Worm (Caenorhabditis elegans) whole organism, L3 larva: ENCODE data around the gene srx-82.

Experiments used
- R02D3.7 ChIP-seq: fragments of 150-350 bp; optimal IDR thresholded peaks from 2 replicates; lab custom pipeline; 2014; ENCODE audit warnings: missing biosample characterization, missing genetic modification characterization
- ZK546.5 ChIP-seq: sonication (generic microtip); optimal IDR thresholded peaks from 2 replicates; lab custom pipeline; 2017; ENCODE audit warnings: missing biosample characterization, missing genetic modification characterization
- ama-1 ChIP-seq: fragments of 150-350 bp; optimal IDR thresholded peaks from 2 replicates; lab custom pipeline; 2018
- ceh-16 ChIP-seq: sonication (generic microtip); optimal IDR thresholded peaks from 2 replicates; lab custom pipeline; 2017; ENCODE audit warnings: missing biosample characterization, missing genetic modification characterization
- ceh-28 ChIP-seq: fragments of 150-350 bp; optimal IDR thresholded peaks from 2 replicates; lab custom pipeline; 2014; ENCODE audit warnings: missing biosample characterization, missing genetic modification reagents, missing genetic modification characterization
- ceh-82 ChIP-seq: fragments of 150-350 bp; optimal IDR thresholded peaks from 2 replicates; lab custom pipeline; 2014; ENCODE audit warnings: missing biosample characterization, missing genetic modification characterization
- ceh-9 ChIP-seq: sonication (generic microtip); optimal IDR thresholded peaks from 2 replicates; lab custom pipeline; 2018; ENCODE audit warnings: missing biosample characterization, missing genetic modification characterization
- daf-12 ChIP-seq: fragments of 150-350 bp; optimal IDR thresholded peaks from 2 replicates; lab custom pipeline; 2014; ENCODE audit warnings: missing biosample characterization, missing genetic modification reagents, missing genetic modification characterization
- egl-27 ChIP-seq: sonication (generic microtip); optimal IDR thresholded peaks from 4 replicates; lab custom pipeline; 2017; ENCODE audit warnings: missing biosample characterization, missing genetic modification reagents, missing genetic modification characterization
- egl-5 ChIP-seq: fragments of 150-350 bp; optimal IDR thresholded peaks from 2 replicates; lab custom pipeline; 2017; ENCODE audit warnings: missing biosample characterization, missing genetic modification reagents, missing genetic modification characterization, inconsistent platforms
- elt-2 ChIP-seq: sonication (generic microtip); optimal IDR thresholded peaks from 2 replicates; lab custom pipeline; 2016; ENCODE audit warnings: missing genetic modification reagents, mild to moderate bottlenecking, missing genetic modification characterization, missing compliant biosample characterization
- elt-3 ChIP-seq, 3 experiments: fragments of 150-350 bp in 1 of 3; sonication (generic microtip) in 2 of 3; optimal IDR thresholded peaks; 2 replicates in 2 of 3; 4 replicates in 1 of 3; lab custom pipeline; 2014 to 2017; ENCODE audit warnings: missing biosample characterization in 3 of 3, missing genetic modification characterization in 3 of 3
- fkh-10 ChIP-seq: sonication (generic microtip); optimal IDR thresholded peaks from 2 replicates; lab custom pipeline; 2017; ENCODE audit warnings: missing biosample characterization, missing genetic modification reagents, missing genetic modification characterization
- fkh-2 ChIP-seq: fragments of 150-350 bp; optimal IDR thresholded peaks from 2 replicates; lab custom pipeline; 2014; ENCODE audit warnings: missing biosample characterization, missing genetic modification reagents, missing genetic modification characterization
- fos-1 ChIP-seq: fragments of 150-350 bp; optimal IDR thresholded peaks from 2 replicates; lab custom pipeline; 2014; ENCODE audit warnings: missing biosample characterization, missing genetic modification characterization
- jun-1 ChIP-seq: fragments of 150-350 bp; optimal IDR thresholded peaks from 2 replicates; lab custom pipeline; 2014; ENCODE audit warnings: missing biosample characterization, missing genetic modification reagents, missing genetic modification characterization
- lin-15B ChIP-seq: fragments of 150-350 bp; optimal IDR thresholded peaks from 2 replicates; lab custom pipeline; 2014; ENCODE audit warnings: missing biosample characterization, missing genetic modification characterization
- lin-39 ChIP-seq: fragments of 150-350 bp; optimal IDR thresholded peaks from 2 replicates; lab custom pipeline; 2018; ENCODE audit warnings: missing biosample characterization, missing genetic modification reagents, missing genetic modification characterization
- lsy-12 ChIP-seq: sonication (generic microtip); optimal IDR thresholded peaks from 2 replicates; lab custom pipeline; 2016; ENCODE audit warnings: mild to moderate bottlenecking, missing genetic modification characterization, missing compliant biosample characterization
- nfya-1 ChIP-seq: sonication (generic microtip); optimal IDR thresholded peaks from 2 replicates; lab custom pipeline; 2017; ENCODE audit warnings: missing genetic modification characterization, mild to moderate bottlenecking, missing compliant biosample characterization, antibody characterized with exemption, moderate library complexity; ENCODE audit not compliant: insufficient read depth
- nhr-11 ChIP-seq: fragments of 150-350 bp; optimal IDR thresholded peaks from 2 replicates; lab custom pipeline; 2014; ENCODE audit warnings: missing biosample characterization, missing genetic modification characterization
- nhr-23 ChIP-seq: fragments of 150-350 bp; optimal IDR thresholded peaks from 2 replicates; lab custom pipeline; 2014; ENCODE audit warnings: missing biosample characterization, missing genetic modification reagents, missing genetic modification characterization
- nhr-237 ChIP-seq: fragments of 150-350 bp; optimal IDR thresholded peaks from 2 replicates; lab custom pipeline; 2014; ENCODE audit warnings: missing biosample characterization, missing genetic modification characterization
- nhr-25 ChIP-seq: sonication (generic microtip); optimal IDR thresholded peaks from 2 replicates; lab custom pipeline; 2017; ENCODE audit warnings: missing biosample characterization, missing genetic modification characterization
- nhr-28 ChIP-seq: fragments of 150-350 bp; optimal IDR thresholded peaks from 2 replicates; lab custom pipeline; 2014; ENCODE audit warnings: missing biosample characterization, missing genetic modification characterization
- nhr-43 ChIP-seq: sonication (generic microtip); optimal IDR thresholded peaks from 2 replicates; lab custom pipeline; 2016; ENCODE audit warnings: mild to moderate bottlenecking, missing genetic modification characterization, missing compliant biosample characterization; ENCODE audit not compliant: poor library complexity, severe bottlenecking
- nhr-67 ChIP-seq: fragments of 150-350 bp; optimal IDR thresholded peaks from 2 replicates; lab custom pipeline; 2014; ENCODE audit warnings: missing biosample characterization, missing genetic modification characterization
- nhr-76 ChIP-seq: fragments of 150-350 bp; sonication (generic microtip); optimal IDR thresholded peaks from 5 replicates; lab custom pipeline; 2014; ENCODE audit warnings: missing biosample characterization, missing genetic modification characterization
- nhr-77 ChIP-seq: fragments of 150-350 bp; optimal IDR thresholded peaks from 2 replicates; lab custom pipeline; 2014; ENCODE audit warnings: missing biosample characterization, missing genetic modification characterization
- pha-4 ChIP-seq: fragments of 150-350 bp; optimal IDR thresholded peaks from 2 replicates; lab custom pipeline; 2014; ENCODE audit warnings: missing biosample characterization, missing genetic modification reagents, missing genetic modification characterization
- pqm-1 ChIP-seq: fragments of 150-350 bp; optimal IDR thresholded peaks from 2 replicates; lab custom pipeline; 2017; ENCODE audit warnings: missing biosample characterization, missing genetic modification characterization, inconsistent platforms
- sea-2 ChIP-seq: fragments of 150-350 bp; sonication (generic microtip); optimal IDR thresholded peaks from 4 replicates; lab custom pipeline; 2014; ENCODE audit warnings: missing biosample characterization, missing genetic modification reagents, missing genetic modification characterization
- snpc-4 ChIP-seq: fragments of 150-350 bp; optimal IDR thresholded peaks from 2 replicates; lab custom pipeline; 2014; ENCODE audit warnings: missing biosample characterization, missing genetic modification characterization
- tbx-2 ChIP-seq: sonication (generic microtip); optimal IDR thresholded peaks from 2 replicates; lab custom pipeline; 2016; ENCODE audit warnings: mild to moderate bottlenecking, missing genetic modification characterization, missing compliant biosample characterization
- unc-39 ChIP-seq: sonication (generic microtip); optimal IDR thresholded peaks from 4 replicates; lab custom pipeline; 2017; ENCODE audit warnings: missing biosample characterization, missing genetic modification characterization
- unc-62 ChIP-seq: fragments of 150-350 bp; sonication (generic microtip); optimal IDR thresholded peaks from 4 replicates; lab custom pipeline; 2014; ENCODE audit warnings: missing biosample characterization, missing genetic modification reagents, missing genetic modification characterization
- zag-1 ChIP-seq: fragments of 150-350 bp; optimal IDR thresholded peaks from 2 replicates; lab custom pipeline; 2014; ENCODE audit warnings: missing biosample characterization, missing genetic modification characterization
- ztf-11 ChIP-seq: fragments of 150-350 bp; optimal IDR thresholded peaks from 2 replicates; lab custom pipeline; 2014; ENCODE audit warnings: missing biosample characterization, missing genetic modification characterization
- ztf-4 ChIP-seq: fragments of 150-350 bp; optimal IDR thresholded peaks from 2 replicates; lab custom pipeline; 2014; ENCODE audit warnings: missing biosample characterization, missing genetic modification characterization

srx-82 gene

DNA sequence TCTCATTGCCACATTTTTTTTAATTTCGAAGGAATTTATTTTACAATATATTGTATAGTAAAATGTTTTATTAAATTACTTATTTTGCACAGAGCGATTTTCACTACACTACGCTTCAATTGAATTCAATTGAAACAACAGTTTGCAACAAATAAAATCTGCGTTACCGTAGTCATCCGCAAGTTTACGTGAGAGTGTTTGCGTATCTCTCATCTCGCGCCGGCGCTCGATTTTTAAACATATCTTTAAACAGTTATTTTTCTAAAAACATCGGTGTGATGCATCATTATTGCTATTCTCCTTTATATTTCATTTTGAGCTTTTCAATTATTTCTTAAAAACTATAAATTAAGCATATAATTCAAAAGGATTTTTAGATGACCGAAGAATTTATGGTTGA is 35.3 kb upstream of the srx-82 start, which contains the start of gene duo-1:
TSS of gene duo-1 (plus strand) at position 371 of the 400 bp plus-strand sequence.
- no peak for TF ChIP-seq unc-62 (GFP tag; lab: Kevin White, UChicago)

DNA sequence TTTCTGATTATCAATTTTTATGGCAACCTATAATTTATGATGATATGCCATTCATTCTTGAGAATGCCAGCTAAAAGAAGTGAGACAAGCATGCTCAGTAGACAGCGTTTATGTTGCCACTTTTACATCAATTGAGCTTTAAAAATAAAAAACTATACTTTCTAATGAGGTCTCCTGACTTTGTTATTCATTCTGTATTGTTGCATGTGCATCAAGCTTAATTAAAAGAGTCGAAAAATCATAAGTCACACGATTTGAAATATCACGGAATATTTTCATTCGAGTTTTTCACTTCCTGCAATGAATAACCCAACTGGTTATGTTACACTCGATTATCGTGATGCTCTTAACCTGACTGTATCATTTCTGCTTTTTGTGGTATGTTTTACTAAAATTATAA is 26.9 kb upstream of the srx-82 start, which contains the start of gene srx-86:
TSS of gene srx-86 (plus strand) at position 301 of the 400 bp plus-strand sequence.
- TF ChIP-seq sea-2 (GFP tag; lab: Kevin White, UChicago) (no peak), R02D3.7 (tag; lab: Kevin White, UChicago) (no peak), nhr-237 (tag; lab: Kevin White, UChicago) (no peak), lsy-12 (tag; lab: Kevin White, UChicago) (no peak), nhr-28 (no peak), elt-3 (tag; optimal IDR thresholded peaks at IDR 0.05; lab: Kevin White, UChicago) (no peak), nhr-77 (tag; lab: Kevin White, UChicago) (no peak), ZK546.5 (tag; lab: Kevin White, UChicago) (no peak), egl-27 (tag; lab: Kevin White, UChicago) (no peak), fkh-2 (no peak), nhr-67 (tag; lab: Kevin White, UChicago) (no peak), snpc-4 (tag; lab: Kevin White, UChicago) (no peak), jun-1 (tag; lab: Kevin White, UChicago) (no peak), ztf-4 (tag; lab: Kevin White, UChicago) (no peak), nfya-1 (tag; lab: Kevin White, UChicago) (no peak)

DNA sequence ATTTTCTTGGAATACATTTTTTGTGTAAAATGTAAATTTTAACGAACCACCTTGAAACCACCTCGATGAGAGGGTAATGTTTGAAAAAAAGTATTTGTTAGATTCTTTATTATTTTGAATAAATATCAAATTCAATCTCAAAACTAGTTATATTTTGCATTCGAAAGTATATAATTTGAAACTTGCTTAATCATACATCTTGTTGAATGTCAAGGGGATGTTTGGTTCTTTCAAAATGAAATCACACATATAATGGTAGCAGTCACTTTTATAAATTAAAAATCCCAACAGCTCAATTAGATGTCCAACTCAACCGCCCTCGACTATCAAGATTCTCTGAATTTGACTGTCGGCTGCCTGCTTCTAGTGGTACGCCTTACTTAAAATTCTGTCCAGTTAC is 25.0 kb upstream of the srx-82 start, which contains the start of gene srx-87:
TSS of gene srx-87 (plus strand) at position 301 of the 400 bp plus-strand sequence.
- no peak for TF ChIP-seq snpc-4 (tag; lab: Kevin White, UChicago)
- TF ChIP-seq nhr-28 = no peak
- TF ChIP-seq lsy-12 (tag; lab: Kevin White, UChicago) = no peak
- no peak for TF ChIP-seq zag-1 (tag; lab: Kevin White, UChicago)
- no peak for TF ChIP-seq ceh-82 (tag; lab: Kevin White, UChicago)
- TF ChIP-seq ztf-11 (tag; lab: Kevin White, UChicago) = no peak
- no peak for TF ChIP-seq nhr-67 (tag; lab: Kevin White, UChicago)
- TF ChIP-seq lin-39 (tag; lab: Kevin White, UChicago) = no peak
- TF ChIP-seq pha-4 (tag; lab: Kevin White, UChicago) = no peak
- TF ChIP-seq fos-1 (tag; lab: Kevin White, UChicago) = no peak
- TF ChIP-seq egl-5 (tag; lab: Kevin White, UChicago) = no peak

DNA sequence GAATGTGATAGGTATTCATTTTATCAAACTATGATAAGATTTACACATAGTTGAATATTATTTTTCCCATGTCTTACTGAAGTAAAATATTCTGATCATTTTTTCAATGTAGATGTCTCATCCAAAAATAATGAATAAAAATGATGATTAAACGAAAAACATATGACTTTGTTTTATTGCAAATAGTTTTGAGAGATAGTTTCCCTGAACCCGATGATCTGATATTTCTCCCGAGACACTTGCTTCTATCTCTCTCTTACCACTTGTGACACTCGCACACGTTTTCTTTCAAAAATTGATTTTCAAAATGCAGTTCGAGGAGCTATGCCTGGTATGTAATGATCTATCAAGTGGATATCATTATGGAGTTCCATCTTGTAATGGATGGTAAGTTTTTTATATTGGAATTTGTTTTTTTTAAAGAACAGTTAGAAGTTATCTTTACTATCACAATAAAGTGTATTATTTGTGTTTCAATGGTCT is 19.3 kb upstream of the srx-82 start, which contains the start of the genes nhr-101 and pms-2:
TSS of gene nhr-101 (plus strand) at position 308 of the 483 bp plus-strand sequence.
TSS of gene pms-2 (minus strand) at position 433 of the 483 bp plus-strand sequence.
- TF ChIP-seq egl-27 (tag; lab: Kevin White, UChicago) (no peak), elt-2 (tag; lab: Kevin White, UChicago) (peak; percentile 19), pqm-1 (tag; lab: Kevin White, UChicago) (peak; percentile 11)

DNA sequence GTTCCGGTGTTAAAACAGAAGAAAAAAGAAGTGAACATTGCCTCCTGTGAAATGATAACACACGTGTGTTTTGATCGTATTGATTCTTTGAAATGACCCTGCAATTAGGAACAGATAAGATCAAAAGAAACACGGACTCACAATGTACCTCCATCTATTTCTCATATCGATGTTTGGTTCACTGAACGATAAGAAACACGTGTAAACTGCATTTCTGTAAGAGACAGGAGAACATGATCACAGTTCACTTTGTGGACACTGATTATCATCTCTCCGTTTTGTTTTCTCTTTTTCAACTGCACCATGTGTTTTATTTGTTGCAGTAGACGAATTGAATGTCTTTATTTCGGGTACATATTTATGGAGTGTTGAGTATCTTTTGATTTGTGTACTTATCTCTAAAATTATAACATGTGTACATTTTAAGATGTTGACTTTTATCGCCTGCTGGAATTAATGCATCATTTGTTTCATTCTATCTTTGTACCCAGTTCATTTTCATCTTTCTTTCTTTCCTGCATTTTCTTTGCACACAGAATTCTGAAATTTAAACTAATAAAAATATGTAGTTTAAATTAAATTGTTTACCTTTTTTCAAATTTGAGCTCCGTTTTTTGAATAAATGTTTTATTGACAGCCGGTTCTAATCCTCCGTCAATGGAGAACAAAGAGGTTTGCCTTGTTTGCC is 16.6 kb upstream of the srx-82 start, which contains the start of the genes H12C20.7 and nhr-68:
TSS of gene H12C20.7 (minus strand) at position 188 of the 688 bp plus-strand sequence.
TSS of gene nhr-68 (plus strand) at position 638 of the 688 bp plus-strand sequence.
- TF ChIP-seq ztf-11 (tag; lab: Kevin White, UChicago) (no peak), snpc-4 (tag; lab: Kevin White, UChicago) (no peak), egl-5 (tag; lab: Kevin White, UChicago) (no peak), ZK546.5 (tag; lab: Kevin White, UChicago) (no peak), nhr-77 (tag; lab: Kevin White, UChicago) (peak; percentile 31), unc-62 (GFP tag; lab: Kevin White, UChicago) (peak; percentile 22), nhr-67 (tag; lab: Kevin White, UChicago) (no peak), tbx-2 (tag; lab: Kevin White, UChicago) (peak; percentile 87), nhr-76 (tag; lab: Kevin White, UChicago) (peak; percentile 9), lin-15B (tag; lab: Kevin White, UChicago) (peak; percentile 23), fos-1 (tag; lab: Kevin White, UChicago) (peak; percentile 60), ceh-9 (no peak), lsy-12 (tag; lab: Kevin White, UChicago) (peak; percentile 95), elt-3 (tag; optimal IDR thresholded peaks at IDR 0.05; lab: Kevin White, UChicago) (peak in 2 of 3 experiments; percentile 75 to 77), nhr-25 (tag; lab: Kevin White, UChicago) (peak; percentile 94), nhr-11 (tag; lab: Kevin White, UChicago) (no peak), ceh-82 (tag; lab: Kevin White, UChicago) (no peak), ztf-4 (tag; lab: Kevin White, UChicago) (peak; percentile 52), nfya-1 (tag; lab: Kevin White, UChicago) (peak; percentile 65), unc-39 (no peak), pqm-1 (tag; lab: Kevin White, UChicago) (peak; percentile 99), pha-4 (tag; lab: Kevin White, UChicago) (peak; percentile 95), daf-12 (tag; lab: Kevin White, UChicago) (no peak), nhr-237 (tag; lab: Kevin White, UChicago) (no peak), nhr-43 (tag; lab: Kevin White, UChicago) (peak; percentile 99), ama-1 (no peak), ceh-28 (tag; lab: Kevin White, UChicago) (peak; percentile 52), ceh-16 (no peak), nhr-28 (peak; percentile 48), fkh-10 (GFP tag; lab: Kevin White, UChicago) (no peak), fkh-2 (no peak), nhr-23 (tag; lab: Kevin White, UChicago) (peak; percentile 93)
